Fruit fly (Drosophila melanogaster) whole organism, prepupa: ENCODE results near the gene CG2926.

Source experiments
- CG11294 ChIP-seq: fragments of 200-800 bp; sonication (Bioruptor generic); IDR thresholded peaks from 2 replicates; pipeline ENCODE4 v1.3.6; 2022; ENCODE audit warnings: missing biosample characterization, missing genetic modification characterization
- CG11762 ChIP-seq: fragments of 200-800 bp; sonication (Bioruptor generic); optimal IDR thresholded peaks from 3 replicates; lab custom pipeline; 2016; ENCODE audit warnings: missing biosample characterization, missing genetic modification characterization; ENCODE audit not compliant: insufficient read depth
- CG15336 ChIP-seq: fragments of 200-800 bp; sonication (Bioruptor generic); IDR thresholded peaks from 2 replicates; pipeline ENCODE4 v1.3.6; 2022; ENCODE audit warnings: missing biosample characterization, missing genetic modification characterization
- CG3032 ChIP-seq: fragments of 200-800 bp; optimal IDR thresholded peaks from 2 replicates; lab custom pipeline; 2019; ENCODE audit warnings: missing biosample characterization, mild to moderate bottlenecking, missing genetic modification characterization, moderate library complexity
- CG31627 ChIP-seq: fragments of 200-800 bp; sonication (Bioruptor generic); optimal IDR thresholded peaks from 3 replicates; lab custom pipeline; 2016; ENCODE audit warnings: missing biosample characterization, missing genetic modification characterization
- CG34406 ChIP-seq: fragments of 200-800 bp; sonication (Bioruptor generic); optimal IDR thresholded peaks from 3 replicates; lab custom pipeline; 2016; ENCODE audit warnings: missing biosample characterization, missing genetic modification characterization
- CG6276 ChIP-seq: fragments of 200-800 bp; sonication (Bioruptor generic); optimal IDR thresholded peaks from 2 replicates; lab custom pipeline; 2017; ENCODE audit warnings: missing biosample characterization, mild to moderate bottlenecking, missing genetic modification characterization
- CG6792 ChIP-seq: fragments of 200-800 bp; sonication (Bioruptor generic); optimal IDR thresholded peaks from 3 replicates; lab custom pipeline; 2016; ENCODE audit warnings: missing biosample characterization, missing genetic modification characterization
- CG8319 ChIP-seq: fragments of 200-800 bp; sonication (Bioruptor generic); optimal IDR thresholded peaks from 3 replicates; lab custom pipeline; 2016; ENCODE audit warnings: missing biosample characterization, missing genetic modification characterization
- Eip75B ChIP-seq: fragments of 200-800 bp; sonication (Bioruptor generic); optimal IDR thresholded peaks from 3 replicates; lab custom pipeline; 2016; ENCODE audit warnings: missing biosample characterization, missing genetic modification characterization
- Ets21C ChIP-seq: fragments of 200-800 bp; sonication (Bioruptor generic); optimal IDR thresholded peaks from 3 replicates; lab custom pipeline; 2016; ENCODE audit warnings: missing biosample characterization, missing genetic modification characterization
- OdsH ChIP-seq: fragments of 200-800 bp; sonication (Bioruptor generic); optimal IDR thresholded peaks from 3 replicates; lab custom pipeline; 2016; ENCODE audit warnings: missing biosample characterization, missing genetic modification characterization
- Sox14 ChIP-seq: fragments of 200-800 bp; sonication (Bioruptor generic); optimal IDR thresholded peaks from 3 replicates; lab custom pipeline; 2016; ENCODE audit warnings: missing biosample characterization, missing genetic modification characterization
- Sox15 ChIP-seq: fragments of 200-800 bp; sonication (Bioruptor generic); optimal IDR thresholded peaks from 3 replicates; lab custom pipeline; 2016; ENCODE audit warnings: missing biosample characterization, missing genetic modification characterization
- cyc ChIP-seq: fragments of 200-800 bp; sonication (Bioruptor generic); optimal IDR thresholded peaks from 3 replicates; lab custom pipeline; 2016; ENCODE audit warnings: missing biosample characterization, missing genetic modification characterization
- eg ChIP-seq: fragments of 200-800 bp; sonication (Bioruptor generic); IDR thresholded peaks from 3 replicates; pipeline ENCODE4 v1.3.6; 2022; ENCODE audit warnings: missing biosample characterization, missing genetic modification characterization
- esn ChIP-seq: fragments of 200-800 bp; sonication (Bioruptor generic); optimal IDR thresholded peaks from 2 replicates; lab custom pipeline; 2016; ENCODE audit warnings: missing biosample characterization, mild to moderate bottlenecking, missing genetic modification characterization, moderate library complexity
- fd85E ChIP-seq: fragments of 200-800 bp; sonication (Bioruptor generic); optimal IDR thresholded peaks from 3 replicates; lab custom pipeline; 2016; ENCODE audit warnings: missing biosample characterization, missing genetic modification characterization
- lz ChIP-seq: fragments of 200-800 bp; sonication (Bioruptor generic); optimal IDR thresholded peaks from 3 replicates; lab custom pipeline; 2016; ENCODE audit warnings: missing biosample characterization, missing genetic modification characterization
- pdm3 ChIP-seq: fragments of 200-800 bp; sonication (Bioruptor generic); optimal IDR thresholded peaks from 3 replicates; lab custom pipeline; 2016; ENCODE audit warnings: missing biosample characterization, missing genetic modification characterization
- svp ChIP-seq: fragments of 200-800 bp; sonication (Bioruptor generic); peaks from one replicate; lab custom pipeline; 2016; ENCODE audit warnings: missing biosample characterization, missing genetic modification characterization

Gene CG2926

dm6 chr3R:5550452-5550851, 37.7 kb downstream of the CG2926 start:
- TF ChIP-seq pdm3 (GFP tag; lab: Kevin White, UChicago) (no peak), fd85E (no peak)

dm6 chr3R:5547464-5547943, 40.7 kb downstream of the CG2926 start, which contains the start of gene CG2519:
Gene CG2519, minus strand, starts transcription at chr3R:5547775.
- TF ChIP-seq Eip75B: no peak
- peak; percentile 32 for TF ChIP-seq Ets21C (GFP tag; lab: Kevin White, UChicago)
- TF ChIP-seq CG34406: no peak
- TF ChIP-seq CG3032 (tag; lab: Kevin White, UChicago): peak; percentile 48
- peak; percentile 58 for TF ChIP-seq cyc
- TF ChIP-seq CG31627: peak; percentile 43
- TF ChIP-seq Sox14 (GFP tag; lab: Kevin White, UChicago): peak; percentile 47
- no peak for TF ChIP-seq OdsH (GFP tag; lab: Kevin White, UChicago)
- TF ChIP-seq lz: peak; percentile 43
- no peak for TF ChIP-seq CG6276
- peak; percentile 25; the same call in 1 of the 2 replicates for TF ChIP-seq CG15336 (GFP tag; lab: Robert Waterston, UW)
- TF ChIP-seq CG11294: 0 out of 2 replicates have a peak, but pooled peaks have one; percentile 7
- TF ChIP-seq eg (GFP tag; lab: Robert Waterston, UW): no peak; the same call in 2 of the 3 replicates
- TF ChIP-seq CG8319 (GFP tag; lab: Kevin White, UChicago): no peak
- TF ChIP-seq svp (GFP tag; lab: Kevin White, UChicago): no peak
- TF ChIP-seq esn (GFP tag; lab: Kevin White, UChicago): peak; percentile 54
- TF ChIP-seq CG6792: peak; percentile 18
- TF ChIP-seq Sox15: no peak
- no peak for TF ChIP-seq CG11762 (GFP tag; lab: Kevin White, UChicago)
